Worm (Caenorhabditis elegans) whole organism, L2 larva: ENCODE results near the gene D1005.2.

Experiments used
- ama-1 ChIP-seq: fragments of 150-350 bp; optimal IDR thresholded peaks from 2 replicates; lab custom pipeline; 2018; ENCODE audit warnings: inconsistent platforms
- crh-2 ChIP-seq: sonication (generic microtip); optimal IDR thresholded peaks from 2 replicates; lab custom pipeline; 2017; ENCODE audit warnings: missing biosample characterization, missing genetic modification characterization
- lsy-2 ChIP-seq, 2 experiments: fragments of 150-350 bp in 1 of 2; sonication (generic microtip) in 1 of 2; optimal IDR thresholded peaks; 2 replicates each; lab custom pipeline; 2014 to 2017; ENCODE audit warnings: missing biosample characterization in 2 of 2, missing genetic modification characterization in 2 of 2
- nhr-12 ChIP-seq: fragments of 150-350 bp; optimal IDR thresholded peaks from 2 replicates; lab custom pipeline; 2014; ENCODE audit warnings: missing biosample characterization, missing genetic modification characterization
- skn-1 ChIP-seq: sonication (generic microtip); optimal IDR thresholded peaks from 2 replicates; lab custom pipeline; 2017; ENCODE audit warnings: missing biosample characterization, missing genetic modification characterization
- zag-1 ChIP-seq: fragments of 150-350 bp; optimal IDR thresholded peaks from 2 replicates; lab custom pipeline; 2014; ENCODE audit warnings: missing biosample characterization, missing genetic modification characterization

DNA sequence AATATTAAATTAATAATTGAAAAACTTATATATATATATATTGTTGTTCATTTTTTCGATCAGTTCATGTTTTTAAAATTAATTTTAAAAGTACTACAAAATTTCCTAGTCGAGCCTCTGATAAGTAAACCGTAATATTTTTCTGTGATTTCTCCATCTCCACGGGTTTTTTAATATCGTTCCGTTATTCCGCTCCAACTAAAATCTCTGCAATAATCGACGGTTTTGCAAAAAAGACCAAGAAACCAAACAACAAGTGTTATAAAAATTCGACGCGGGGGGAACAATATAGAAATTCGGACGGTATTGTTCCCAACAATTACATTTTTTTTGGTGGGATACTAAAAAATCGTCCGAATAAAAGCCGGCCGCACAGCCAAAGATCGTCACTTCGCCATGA lies 43.7 kb downstream of the D1005.2 start, which contains the start of gene F09E10.1:
- TF ChIP-seq zag-1 (tag; lab: Kevin White, UChicago) (no peak), ama-1 (lab: Kevin White, UChicago) (no peak), lsy-2 (tag; optimal IDR thresholded peaks at IDR 0.05; lab: Kevin White, UChicago) (no peak), skn-1 (tag; lab: Kevin White, UChicago) (no peak), crh-2 (no peak), nhr-12 (tag; lab: Kevin White, UChicago) (no peak)
